Worm (Caenorhabditis elegans): Measurements from ENCODE around the gene T23F11.2.

T23F11.2 gene

ce11 chrIII:4665272-4665671 lies 10.0 kb upstream of the T23F11.2 start, which contains the start of gene T23F11.4:
Gene T23F11.4 (minus strand): TSS chrIII:4665372.
- TF ChIP-seq nhr-23 (tag; optimal IDR thresholded peaks at IDR 0.05): no peak
- TF ChIP-seq gmeb-1 (tag; optimal IDR thresholded peaks at IDR 0.05): no peak
- no peak for TF ChIP-seq ztf-11 (tag; optimal IDR thresholded peaks at IDR 0.05)
- no peak for TF ChIP-seq unc-39 (tag; optimal IDR thresholded peaks at IDR 0.05)
- TF ChIP-seq F13H6.1 (tag; optimal IDR thresholded peaks at IDR 0.05): no peak
- no peak for TF ChIP-seq ceh-82 (tag; optimal IDR thresholded peaks at IDR 0.05)
- TF ChIP-seq elt-1 (tag; optimal IDR thresholded peaks at IDR 0.05): no peak
- no peak for TF ChIP-seq sma-3 (GFP tag; optimal IDR thresholded peaks at IDR 0.05)
- TF ChIP-seq ceh-16 (tag; optimal IDR thresholded peaks at IDR 0.05): no peak
- no peak for TF ChIP-seq lin-11 (tag; optimal IDR thresholded peaks at IDR 0.05)
- TF ChIP-seq nhr-129 (tag; optimal IDR thresholded peaks at IDR 0.05): no peak

ce11 chrIII:4659426-4659825 lies 4.1 kb upstream of the T23F11.2 start:
- TF ChIP-seq crh-2 (tag; optimal IDR thresholded peaks at IDR 0.05): peak; percentile 36
- TF ChIP-seq mbf-1 (tag; optimal IDR thresholded peaks at IDR 0.05): no peak
- no peak for TF ChIP-seq lsy-2 (tag; optimal IDR thresholded peaks at IDR 0.05)
- TF ChIP-seq ceh-82 (tag; optimal IDR thresholded peaks at IDR 0.05): no peak
- no peak for TF ChIP-seq ZK546.5 (tag; optimal IDR thresholded peaks at IDR 0.05)
- TF ChIP-seq nhr-12 (tag; optimal IDR thresholded peaks at IDR 0.05): no peak

- TF ChIP-seq lsy-2 (tag; optimal IDR thresholded peaks at IDR 0.05) (peak in 1 of 2 experiments; percentile 59), alr-1 (tag; optimal IDR thresholded peaks at IDR 0.05) (no peak), unc-62 (GFP tag; optimal IDR thresholded peaks at IDR 0.05) (no peak), sem-4 (tag; optimal IDR thresholded peaks at IDR 0.05) (peak; percentile 37), C34F6.9 (tag; optimal IDR thresholded peaks at IDR 0.05) (peak; percentile 63), sma-9 (GFP tag; optimal IDR thresholded peaks at IDR 0.05) (peak; percentile 55), sma-9 (tag; optimal IDR thresholded peaks at IDR 0.05) (no peak), zag-1 (tag; optimal IDR thresholded peaks at IDR 0.05) (peak; percentile 77), crh-2 (tag; optimal IDR thresholded peaks at IDR 0.05) (peak; percentile 23), unc-55 (GFP tag; optimal IDR thresholded peaks at IDR 0.05) (peak; percentile 77), ceh-82 (tag; optimal IDR thresholded peaks at IDR 0.05) (no peak)
These were observed 3.1 kb upstream of the T23F11.2 start, which contains the start of gene cdka-1 for ce11 chrIII:4658384-4658844. Gene cdka-1 (plus strand): TSS chrIII:4658794.

- TF ChIP-seq lin-11 (tag; optimal IDR thresholded peaks at IDR 0.05) (no peak), blmp-1 (tag; optimal IDR thresholded peaks at IDR 0.05; ENCODE audit: insufficient read depth) (no peak)
These were observed 2.1 kb upstream of the T23F11.2 start for ce11 chrIII:4657386-4657785.

ce11 chrIII:4656415-4656814 lies 1.1 kb upstream of the T23F11.2 start:
- no peak for TF ChIP-seq nhr-23 (tag; optimal IDR thresholded peaks at IDR 0.05)
- peak; percentile 83 for TF ChIP-seq C34F6.9 (tag; optimal IDR thresholded peaks at IDR 0.05)
- TF ChIP-seq nhr-129 (tag; optimal IDR thresholded peaks at IDR 0.05): peak; percentile 68
- no peak for TF ChIP-seq unc-39 (tag; optimal IDR thresholded peaks at IDR 0.05)
- peak; percentile 42 for TF ChIP-seq sem-4 (tag; optimal IDR thresholded peaks at IDR 0.05)
- no peak for TF ChIP-seq mbf-1 (tag; optimal IDR thresholded peaks at IDR 0.05)
- no peak for TF ChIP-seq ztf-4 (tag; optimal IDR thresholded peaks at IDR 0.05)
- TF ChIP-seq mab-5 (tag; optimal IDR thresholded peaks at IDR 0.05): peak; percentile 40
- no peak for TF ChIP-seq ceh-16 (tag; optimal IDR thresholded peaks at IDR 0.05)
- TF ChIP-seq crh-2 (tag; optimal IDR thresholded peaks at IDR 0.05): peak; percentile 72
- peak; percentile 70 for TF ChIP-seq lin-11 (tag; optimal IDR thresholded peaks at IDR 0.05)
- peak; percentile 55 to 70 for TF ChIP-seq lsy-2 (tag; optimal IDR thresholded peaks at IDR 0.05)
- TF ChIP-seq peb-1 (tag; optimal IDR thresholded peaks at IDR 0.05): no peak
- peak; percentile 35 for TF ChIP-seq sma-9 (GFP tag; optimal IDR thresholded peaks at IDR 0.05)
- TF ChIP-seq sma-9 (tag; optimal IDR thresholded peaks at IDR 0.05): no peak
- peak; percentile 69 for TF ChIP-seq Y55F3AM.14 (GFP tag; optimal IDR thresholded peaks at IDR 0.05)
- TF ChIP-seq sma-3 (GFP tag; optimal IDR thresholded peaks at IDR 0.05): no peak
- peak; percentile 45 for TF ChIP-seq egl-27 (tag; optimal IDR thresholded peaks at IDR 0.05)
- TF ChIP-seq skn-1 (tag; optimal IDR thresholded peaks at IDR 0.05): no peak
- peak; percentile 88 for TF ChIP-seq zag-1 (tag; optimal IDR thresholded peaks at IDR 0.05)
- no peak for TF ChIP-seq lin-39 (tag; optimal IDR thresholded peaks at IDR 0.05)
- no peak for TF ChIP-seq ztf-11 (tag; optimal IDR thresholded peaks at IDR 0.05)
- TF ChIP-seq unc-62 (GFP tag; optimal IDR thresholded peaks at IDR 0.05): no peak
- TF ChIP-seq lin-13 (GFP tag; optimal IDR thresholded peaks at IDR 0.05): peak; percentile 36
- no peak for TF ChIP-seq nhr-77 (tag; optimal IDR thresholded peaks at IDR 0.05)
- TF ChIP-seq gmeb-1 (tag; optimal IDR thresholded peaks at IDR 0.05): no peak
- TF ChIP-seq nhr-25 (tag; optimal IDR thresholded peaks at IDR 0.05): no peak
- TF ChIP-seq mdl-1 (tag; optimal IDR thresholded peaks at IDR 0.05): peak in 1 of 2 experiments; percentile 32
- TF ChIP-seq F13H6.1 (tag; optimal IDR thresholded peaks at IDR 0.05): peak; percentile 63
- no peak for TF ChIP-seq nhr-21 (tag; optimal IDR thresholded peaks at IDR 0.05)
- TF ChIP-seq blmp-1 (tag; optimal IDR thresholded peaks at IDR 0.05; ENCODE audit: insufficient read depth): no peak
- TF ChIP-seq unc-55 (GFP tag; optimal IDR thresholded peaks at IDR 0.05): peak; percentile 91
- TF ChIP-seq snpc-4 (tag; optimal IDR thresholded peaks at IDR 0.05): peak; percentile 28

All from whole organism, L2 larva.